Worm (Caenorhabditis elegans) whole organism, mixed stage, embryonic: Measurements from ENCODE around the gene ZK105.11.

Source experiments
- M03D4.4 ChIP-seq: sonication (generic microtip); optimal IDR thresholded peaks from 2 replicates; lab custom pipeline; 2017; ENCODE audit warnings: mild to moderate bottlenecking, missing genetic modification characterization, missing compliant biosample characterization
- blmp-1 ChIP-seq: fragments of 150-350 bp; optimal IDR thresholded peaks from 2 replicates; lab custom pipeline; 2014; ENCODE audit warnings: missing biosample characterization, missing genetic modification characterization
- ceh-39 ChIP-seq: fragments of 150-350 bp; optimal IDR thresholded peaks from 2 replicates; lab custom pipeline; 2014; ENCODE audit warnings: missing biosample characterization, missing genetic modification characterization
- ceh-83 ChIP-seq: fragments of 200-800 bp; sonication (Bioruptor generic); optimal IDR thresholded peaks from 2 replicates; lab custom pipeline; 2018; ENCODE audit warnings: mild to moderate bottlenecking, missing genetic modification characterization, missing compliant biosample characterization
- ces-1 ChIP-seq: fragments of 150-350 bp; optimal IDR thresholded peaks from 2 replicates; lab custom pipeline; 2014; ENCODE audit warnings: missing biosample characterization, missing genetic modification reagents, missing genetic modification characterization
- cnd-1 ChIP-seq: fragments of 200-800 bp; sonication (Bioruptor generic); optimal IDR thresholded peaks from 2 replicates; lab custom pipeline; 2018; ENCODE audit warnings: mild to moderate bottlenecking, missing genetic modification characterization, missing compliant biosample characterization
- drap-1 ChIP-seq: fragments of 200-800 bp; sonication (Bioruptor generic); optimal IDR thresholded peaks from 3 replicates; lab custom pipeline; 2018; ENCODE audit warnings: mild to moderate bottlenecking, missing genetic modification characterization, missing compliant biosample characterization
- elt-1 ChIP-seq: sonication (generic microtip); optimal IDR thresholded peaks from 2 replicates; lab custom pipeline; 2017; ENCODE audit warnings: missing genetic modification characterization, mild to moderate bottlenecking, missing compliant biosample characterization, antibody characterized with exemption, moderate library complexity, borderline replicate concordance; ENCODE audit not compliant: insufficient read depth
- elt-3 ChIP-seq: fragments of 150-350 bp; optimal IDR thresholded peaks from 2 replicates; lab custom pipeline; 2014; ENCODE audit warnings: missing biosample characterization, missing genetic modification characterization
- flh-1 ChIP-seq: fragments of 200-800 bp; sonication (Bioruptor generic); optimal IDR thresholded peaks from 2 replicates; lab custom pipeline; 2018; ENCODE audit warnings: mild to moderate bottlenecking, missing genetic modification characterization, moderate library complexity, missing compliant biosample characterization
- ham-2 ChIP-seq: fragments of 200-800 bp; sonication (Bioruptor generic); optimal IDR thresholded peaks from 2 replicates; lab custom pipeline; 2018; ENCODE audit warnings: mild to moderate bottlenecking, missing genetic modification characterization, missing compliant biosample characterization
- hlh-1 ChIP-seq: fragments of 150-350 bp; optimal IDR thresholded peaks from 2 replicates; lab custom pipeline; 2014; ENCODE audit warnings: missing biosample characterization, missing genetic modification reagents, missing genetic modification characterization
- lin-13 ChIP-seq: fragments of 150-350 bp; optimal IDR thresholded peaks from 2 replicates; lab custom pipeline; 2014; ENCODE audit warnings: missing biosample characterization, missing genetic modification characterization
- lsy-2 ChIP-seq: fragments of 150-350 bp; optimal IDR thresholded peaks from 2 replicates; lab custom pipeline; 2014; ENCODE audit warnings: missing biosample characterization, missing genetic modification characterization
- mab-5 ChIP-seq: fragments of 150-350 bp; optimal IDR thresholded peaks from 2 replicates; lab custom pipeline; 2014; ENCODE audit warnings: missing biosample characterization, missing genetic modification characterization
- mep-1 ChIP-seq: fragments of 150-350 bp; optimal IDR thresholded peaks from 2 replicates; lab custom pipeline; 2017; ENCODE audit warnings: missing biosample characterization, missing genetic modification reagents, missing genetic modification characterization, inconsistent platforms
- mls-2 ChIP-seq: sonication (generic microtip); optimal IDR thresholded peaks from 2 replicates; lab custom pipeline; 2016; ENCODE audit warnings: mild to moderate bottlenecking, missing genetic modification characterization, moderate library complexity, missing compliant biosample characterization
- nhr-12 ChIP-seq: fragments of 150-350 bp; optimal IDR thresholded peaks from 2 replicates; lab custom pipeline; 2014; ENCODE audit warnings: missing biosample characterization, missing genetic modification characterization
- nhr-2 ChIP-seq: fragments of 150-350 bp; optimal IDR thresholded peaks from 2 replicates; lab custom pipeline; 2014; ENCODE audit warnings: missing biosample characterization, missing genetic modification characterization
- nhr-237 ChIP-seq: fragments of 150-350 bp; optimal IDR thresholded peaks from 2 replicates; lab custom pipeline; 2014; ENCODE audit warnings: missing biosample characterization, missing genetic modification characterization
- nhr-28 ChIP-seq: fragments of 150-350 bp; optimal IDR thresholded peaks from 2 replicates; lab custom pipeline; 2014; ENCODE audit warnings: missing biosample characterization, missing genetic modification characterization
- nhr-76 ChIP-seq: sonication (generic microtip); optimal IDR thresholded peaks from 2 replicates; lab custom pipeline; 2017; ENCODE audit warnings: missing biosample characterization, missing genetic modification characterization
- pha-4 ChIP-seq: fragments of 150-350 bp; optimal IDR thresholded peaks from 2 replicates; lab custom pipeline; 2018; ENCODE audit warnings: missing biosample characterization, missing genetic modification reagents, missing genetic modification characterization
- sem-2 ChIP-seq: fragments of 200-800 bp; sonication (Bioruptor generic); optimal IDR thresholded peaks from 2 replicates; lab custom pipeline; 2018; ENCODE audit warnings: mild to moderate bottlenecking, missing genetic modification characterization, missing compliant biosample characterization
- snpc-4 ChIP-seq: fragments of 150-350 bp; optimal IDR thresholded peaks from 2 replicates; lab custom pipeline; 2014; ENCODE audit warnings: missing biosample characterization, missing genetic modification characterization
- sptf-1 ChIP-seq: sonication (generic microtip); optimal IDR thresholded peaks from 2 replicates; lab custom pipeline; 2017; ENCODE audit warnings: mild to moderate bottlenecking, missing genetic modification characterization, moderate library complexity, missing compliant biosample characterization
- tbx-8 ChIP-seq: fragments of 200-800 bp; sonication (Bioruptor generic); optimal IDR thresholded peaks from 2 replicates; lab custom pipeline; 2018; ENCODE audit warnings: mild to moderate bottlenecking, missing genetic modification characterization, moderate library complexity, missing compliant biosample characterization
- unc-62 ChIP-seq: fragments of 150-350 bp; optimal IDR thresholded peaks from 2 replicates; lab custom pipeline; 2014; ENCODE audit warnings: missing biosample characterization, missing genetic modification reagents, missing genetic modification characterization
- ztf-11 ChIP-seq: fragments of 150-350 bp; optimal IDR thresholded peaks from 2 replicates; lab custom pipeline; 2014; ENCODE audit warnings: missing biosample characterization, missing genetic modification characterization

ZK105.11 gene

DNA sequence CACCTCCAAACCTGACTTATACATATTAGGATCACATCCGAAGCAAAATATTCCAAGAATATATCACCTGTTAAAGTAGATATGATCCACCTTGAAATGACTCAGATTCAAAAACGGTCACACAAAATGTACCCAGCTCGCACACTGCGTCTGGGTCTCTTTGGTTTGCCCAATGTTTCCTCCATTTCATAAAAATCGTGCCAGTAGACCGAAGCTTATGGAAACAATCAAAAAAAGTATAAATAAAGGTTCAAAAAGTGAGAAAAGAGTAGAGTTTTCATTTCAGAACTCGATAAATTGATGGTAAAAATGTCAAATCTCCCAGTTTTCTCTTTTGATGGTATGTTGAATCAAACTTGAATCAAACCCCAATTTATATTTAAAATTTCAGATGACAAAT, 29.3 kb upstream of the ZK105.11 start, which contains the start of gene srr-9:
Gene srr-9 (plus strand): TSS at position 301 of the 400 bp plus-strand sequence.
- no peak for TF ChIP-seq pha-4
- no peak for TF ChIP-seq elt-1 (tag; lab: Kevin White, UChicago)
- no peak for TF ChIP-seq blmp-1 (tag; lab: Kevin White, UChicago)
- TF ChIP-seq M03D4.4 (tag; lab: Kevin White, UChicago): no peak
- TF ChIP-seq nhr-12 (tag; lab: Kevin White, UChicago): no peak
- TF ChIP-seq tbx-8 (GFP tag; lab: Kevin White, UChicago): no peak
- TF ChIP-seq ces-1: no peak
- no peak for TF ChIP-seq ceh-39 (tag; lab: Kevin White, UChicago)
- no peak for TF ChIP-seq nhr-237 (tag; lab: Kevin White, UChicago)
- TF ChIP-seq lsy-2: no peak
- no peak for TF ChIP-seq nhr-76 (tag; lab: Kevin White, UChicago)
- TF ChIP-seq sptf-1 (tag; lab: Kevin White, UChicago): no peak
- TF ChIP-seq sem-2 (GFP tag; lab: Kevin White, UChicago): no peak
- TF ChIP-seq ztf-11: no peak
- TF ChIP-seq flh-1 (GFP tag; lab: Kevin White, UChicago): no peak
- no peak for TF ChIP-seq nhr-2 (tag; lab: Kevin White, UChicago)
- TF ChIP-seq, all 35 proteins: peak for 0

DNA sequence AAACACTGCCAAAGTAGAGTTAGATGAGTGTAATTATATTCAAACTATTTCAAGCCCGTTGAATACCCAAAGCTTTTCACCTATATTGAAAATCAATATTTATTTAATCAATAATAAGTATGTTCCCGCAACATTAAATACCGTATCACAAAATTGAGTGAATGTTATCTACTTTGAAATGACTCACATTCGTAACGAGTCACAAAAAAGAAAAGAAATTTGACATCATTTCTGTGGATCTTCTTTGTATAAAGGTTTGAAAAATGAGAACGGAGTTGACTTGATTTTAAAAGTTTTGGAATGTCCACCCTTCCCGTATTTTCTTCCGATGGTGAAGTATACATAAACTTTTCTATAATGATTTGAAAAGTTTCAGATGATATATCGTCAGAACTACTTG, 26.9 kb upstream of the ZK105.11 start, which contains the start of gene srr-10:
Gene srr-10 (plus strand): TSS at position 301 of the 400 bp plus-strand sequence.
- no peak for TF ChIP-seq nhr-2 (tag; lab: Kevin White, UChicago)
- TF ChIP-seq, all 35 proteins: peak for 0

DNA sequence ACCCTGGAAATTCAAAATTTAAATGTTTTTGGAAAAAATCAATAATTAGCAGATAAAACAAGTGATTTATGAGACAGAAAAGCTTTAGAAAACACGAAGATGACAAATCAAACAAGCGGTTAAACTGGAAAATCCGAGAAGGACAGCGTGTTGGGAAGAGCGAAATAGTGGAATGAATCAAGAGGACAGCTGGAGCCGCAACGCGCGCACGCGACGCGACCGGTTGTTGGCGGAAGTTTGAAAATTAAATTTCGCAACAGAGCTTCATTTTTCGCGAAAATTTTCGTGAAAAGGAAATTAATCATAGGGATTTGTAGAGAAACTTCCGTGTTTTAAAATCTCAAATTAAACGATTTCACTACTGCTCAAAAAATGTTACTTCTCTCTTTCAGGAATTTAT, 26.5 kb upstream of the ZK105.11 start, which contains the start of gene clic-1:
Gene clic-1 (minus strand): TSS at position 3 of the 400 bp plus-strand sequence.
- peak; percentile 77 for TF ChIP-seq hlh-1
- TF ChIP-seq cnd-1 (tag; lab: Kevin White, UChicago): peak; percentile 52
- TF ChIP-seq elt-3 (tag; lab: Kevin White, UChicago): no peak
- peak; percentile 30 for TF ChIP-seq lin-13 (tag; lab: Kevin White, UChicago)
- no peak for TF ChIP-seq snpc-4 (tag; lab: Kevin White, UChicago)
- peak; percentile 58 for TF ChIP-seq pha-4
- TF ChIP-seq ceh-39 (tag; lab: Kevin White, UChicago): peak; percentile 57
- TF ChIP-seq nhr-28 (tag; lab: Kevin White, UChicago): no peak
- peak; percentile 65 for TF ChIP-seq ces-1
- peak; percentile 54 for TF ChIP-seq ham-2 (GFP tag; lab: Kevin White, UChicago)
- peak; percentile 32 for TF ChIP-seq mls-2 (tag; lab: Kevin White, UChicago)
- TF ChIP-seq mep-1 (tag; lab: Kevin White, UChicago): peak; percentile 85
- peak; percentile 74 for TF ChIP-seq nhr-237 (tag; lab: Kevin White, UChicago)
- peak; percentile 44 for TF ChIP-seq unc-62 (GFP tag; lab: Kevin White, UChicago)
- TF ChIP-seq ceh-83 (GFP tag; lab: Kevin White, UChicago): no peak
- TF ChIP-seq blmp-1 (tag; lab: Kevin White, UChicago): no peak
- TF ChIP-seq mab-5 (tag; lab: Kevin White, UChicago): peak; percentile 41
- no peak for TF ChIP-seq flh-1 (GFP tag; lab: Kevin White, UChicago)
- TF ChIP-seq tbx-8 (GFP tag; lab: Kevin White, UChicago): no peak
- TF ChIP-seq lsy-2: peak; percentile 56

DNA sequence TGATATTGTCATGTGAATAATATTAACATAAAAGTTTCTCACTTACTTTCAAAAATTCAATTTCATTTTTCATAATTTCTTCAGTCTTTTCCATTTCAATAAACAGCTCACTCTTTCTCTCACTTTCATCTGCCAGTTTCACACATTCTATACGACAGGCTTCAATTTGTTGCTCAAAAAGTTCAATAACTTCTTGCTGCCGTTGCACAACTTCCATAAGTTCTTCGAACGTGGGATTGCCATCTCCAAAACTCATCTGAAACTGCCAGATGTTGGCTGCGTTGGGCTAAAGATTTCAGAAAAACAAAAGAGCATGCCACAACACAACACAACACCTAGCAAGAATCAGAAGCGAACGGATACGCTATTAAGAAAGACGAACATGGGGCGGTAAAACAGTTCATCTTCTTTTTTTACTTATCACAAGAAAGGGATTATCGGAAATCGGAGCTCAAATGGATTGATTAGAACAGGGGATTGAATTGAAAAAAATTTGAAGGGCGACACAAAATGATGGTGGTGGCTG, 24.9 kb upstream of the ZK105.11 start:
- TF ChIP-seq nhr-12 (tag; lab: Kevin White, UChicago) (no peak), hlh-1 (no peak), unc-62 (GFP tag; lab: Kevin White, UChicago) (no peak), nhr-2 (tag; lab: Kevin White, UChicago) (no peak), lsy-2 (no peak)

DNA sequence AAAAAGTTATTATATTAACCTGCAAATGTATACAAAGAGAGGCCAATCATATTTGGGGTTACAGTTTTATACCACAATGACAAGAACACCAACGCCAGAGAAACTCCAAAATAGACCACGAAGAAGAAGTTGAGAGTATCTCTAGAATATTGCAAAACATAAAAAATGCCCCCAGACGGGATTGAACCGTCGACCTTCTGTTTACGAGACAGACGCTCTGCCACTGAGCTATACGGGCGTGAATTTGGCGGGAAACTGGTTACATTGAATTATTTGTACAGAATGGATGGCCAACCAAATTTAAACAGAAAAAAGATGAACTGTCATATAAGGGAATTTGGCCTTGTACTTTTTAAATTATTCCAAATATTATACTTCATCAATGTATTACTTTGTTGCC, 22.1 kb upstream of the ZK105.11 start:
- TF ChIP-seq mls-2 (tag; lab: Kevin White, UChicago): peak; percentile 39
- TF ChIP-seq drap-1: peak; percentile 5
- peak; percentile 34 for TF ChIP-seq sptf-1 (tag; lab: Kevin White, UChicago)
- TF ChIP-seq ham-2 (GFP tag; lab: Kevin White, UChicago): no peak
- no peak for TF ChIP-seq elt-1 (tag; lab: Kevin White, UChicago)
- TF ChIP-seq ceh-83 (GFP tag; lab: Kevin White, UChicago): peak; percentile 21
